Fruit fly (Drosophila melanogaster) whole organism, embryonic: ENCODE results near the gene Hsp70Ba.
A peak's percentile ranks its signal among the peaks of the same experiment; 100 is the strongest.

Source experiments
- Asciz ChIP-seq: fragments of 200-800 bp; sonication (Bioruptor generic); optimal IDR thresholded peaks from 2 replicates; lab custom pipeline; 2017; ENCODE audit warnings: missing biosample characterization, mild to moderate bottlenecking, missing genetic modification characterization, missing genetic modification reagents
- B-H2 ChIP-seq: fragments of 200-800 bp; sonication (Bioruptor generic); optimal IDR thresholded peaks from 2 replicates; lab custom pipeline; 2018; ENCODE audit warnings: missing biosample characterization, mild to moderate bottlenecking, missing genetic modification characterization
- Bgb ChIP-seq: fragments of 200-800 bp; sonication (Bioruptor generic); IDR thresholded peaks from 2 replicates; pipeline ENCODE4 v1.3.6; 2022; ENCODE audit warnings: missing biosample characterization, missing genetic modification characterization; ENCODE audit not compliant: partially characterized antibody
- CG13296 ChIP-seq: fragments of 200-800 bp; sonication (Bioruptor generic); optimal IDR thresholded peaks from 3 replicates; lab custom pipeline; 2018; ENCODE audit warnings: missing biosample characterization, mild to moderate bottlenecking, missing genetic modification characterization
- CG15011 ChIP-seq: fragments of 200-800 bp; sonication (Bioruptor generic); optimal IDR thresholded peaks from 3 replicates; lab custom pipeline; 2018; ENCODE audit warnings: missing biosample characterization, mild to moderate bottlenecking, missing genetic modification characterization
- CG17385 ChIP-seq: fragments of 200-800 bp; sonication (Bioruptor generic); optimal IDR thresholded peaks from 3 replicates; lab custom pipeline; 2018; ENCODE audit warnings: missing biosample characterization, mild to moderate bottlenecking, missing genetic modification characterization
- CG1792 ChIP-seq: fragments of 200-800 bp; sonication (Bioruptor generic); optimal IDR thresholded peaks from 2 replicates; lab custom pipeline; 2016; ENCODE audit warnings: missing biosample characterization, missing genetic modification characterization
- CG30431 ChIP-seq: fragments of 200-800 bp; sonication (Bioruptor generic); optimal IDR thresholded peaks from 2 replicates; lab custom pipeline; 2017; ENCODE audit warnings: missing biosample characterization, missing genetic modification characterization
- CG3065 ChIP-seq: fragments of 200-800 bp; sonication (Bioruptor generic); optimal IDR thresholded peaks from 2 replicates; lab custom pipeline; 2016; ENCODE audit warnings: missing biosample characterization, missing genetic modification characterization
- CG33557 ChIP-seq: fragments of 200-800 bp; sonication (Bioruptor generic); optimal IDR thresholded peaks from 2 replicates; lab custom pipeline; 2019; ENCODE audit warnings: missing biosample characterization, mild to moderate bottlenecking, missing genetic modification characterization, moderate library complexity
- CG4820 ChIP-seq: fragments of 200-800 bp; sonication (Bioruptor generic); optimal IDR thresholded peaks from 3 replicates; lab custom pipeline; 2016; ENCODE audit warnings: missing biosample characterization, missing genetic modification characterization
- CG5953 ChIP-seq: fragments of 200-800 bp; sonication (Bioruptor generic); IDR thresholded peaks from 2 replicates; pipeline ENCODE4 v1.3.6; 2022; ENCODE audit warnings: missing biosample characterization, missing genetic modification characterization
- CG6791 ChIP-seq: fragments of 200-800 bp; sonication (Bioruptor generic); IDR thresholded peaks from 3 replicates; pipeline ENCODE4 v1.3.6; 2022; ENCODE audit warnings: missing biosample characterization, missing genetic modification characterization; ENCODE audit not compliant: partially characterized antibody
- CG7963 ChIP-seq: fragments of 200-800 bp; sonication (Bioruptor generic); IDR thresholded peaks from 3 replicates; pipeline ENCODE4 v1.3.6; 2022; ENCODE audit warnings: missing biosample characterization, missing genetic modification characterization; ENCODE audit not compliant: partially characterized antibody
- CG8290 ChIP-seq, 3 experiments: fragments of 200-800 bp; sonication (Bioruptor generic); optimal IDR thresholded peaks; 2 replicates each; lab custom pipeline; 2016 to 2019; ENCODE audit warnings: missing biosample characterization in 3 of 3, missing genetic modification characterization in 3 of 3, mild to moderate bottlenecking in 2 of 3, moderate library complexity in 1 of 3
- CG9437 ChIP-seq: fragments of 200-800 bp; sonication (Bioruptor generic); optimal IDR thresholded peaks from 2 replicates; lab custom pipeline; 2018; ENCODE audit warnings: missing biosample characterization, mild to moderate bottlenecking, missing genetic modification characterization
- CG9932 ChIP-seq: fragments of 200-800 bp; sonication (Bioruptor generic); IDR thresholded peaks from 2 replicates; pipeline ENCODE4 v1.3.6; 2022; ENCODE audit warnings: missing biosample characterization, missing genetic modification characterization
- Doc3 ChIP-seq: fragments of 200-800 bp; sonication (Bioruptor generic); IDR thresholded peaks from 3 replicates; pipeline ENCODE4 v1.3.6; 2022; ENCODE audit warnings: missing biosample characterization, missing genetic modification characterization; ENCODE audit not compliant: partially characterized antibody
- Dp ChIP-seq: fragments of 200-800 bp; sonication (Bioruptor generic); optimal IDR thresholded peaks from 2 replicates; lab custom pipeline; 2018; ENCODE audit warnings: missing biosample characterization, mild to moderate bottlenecking, missing genetic modification characterization, moderate library complexity
- Eip74EF ChIP-seq, 2 experiments: fragments of 200-800 bp in 1 of 2; fragments of >200 bp in 1 of 2; sonication (Bioruptor generic) in 1 of 2; optimal IDR thresholded peaks; 2 replicates each; lab custom pipeline; 2017 to 2019; ENCODE audit warnings: missing biosample characterization in 2 of 2, missing genetic modification characterization in 2 of 2, mild to moderate bottlenecking in 1 of 2, moderate library complexity in 1 of 2
- H15 ChIP-seq: fragments of 200-800 bp; sonication (Bioruptor generic); IDR thresholded peaks from 3 replicates; pipeline ENCODE4 v1.3.6; 2022; ENCODE audit warnings: missing biosample characterization, missing genetic modification characterization
- Hmr ChIP-seq: fragments of 200-800 bp; sonication (Bioruptor generic); optimal IDR thresholded peaks from 3 replicates; lab custom pipeline; 2017; ENCODE audit warnings: mild to moderate bottlenecking, missing biosample characterization, missing genetic modification reagents, missing genetic modification characterization
- Rfx ChIP-seq: fragments of 200-800 bp; sonication (Bioruptor generic); IDR thresholded peaks from 2 replicates; pipeline ENCODE4 v1.3.6; 2022; ENCODE audit warnings: missing biosample characterization, missing genetic modification characterization
- Rx ChIP-seq: fragments of 200-800 bp; sonication (Bioruptor generic); IDR thresholded peaks from 2 replicates; pipeline ENCODE4 v1.3.6; 2022; ENCODE audit warnings: missing biosample characterization, missing genetic modification characterization
- Sry-δ ChIP-seq: fragments of 200-800 bp; sonication (Bioruptor generic); optimal IDR thresholded peaks from 2 replicates; lab custom pipeline; 2016; ENCODE audit warnings: missing biosample characterization, missing genetic modification characterization
- Usf ChIP-seq: fragments of 200-800 bp; sonication (Bioruptor generic); optimal IDR thresholded peaks from 2 replicates; lab custom pipeline; 2017; ENCODE audit warnings: missing genotype, missing biosample characterization, missing genetic modification characterization
- bab2 ChIP-seq: fragments of 200-800 bp; sonication (Bioruptor generic); optimal IDR thresholded peaks from 2 replicates; lab custom pipeline; 2016; ENCODE audit warnings: missing biosample characterization, missing genetic modification characterization
- bowl ChIP-seq: fragments of 200-800 bp; sonication (Bioruptor generic); IDR thresholded peaks from 2 replicates; pipeline ENCODE4 v1.3.6; 2022; ENCODE audit warnings: missing biosample characterization, missing genetic modification characterization
- br ChIP-seq: fragments of >200 bp; optimal IDR thresholded peaks from 2 replicates; lab custom pipeline; 2017
- btn ChIP-seq: fragments of 200-800 bp; sonication (Bioruptor generic); optimal IDR thresholded peaks from 2 replicates; lab custom pipeline; 2016; ENCODE audit warnings: missing biosample characterization, missing genetic modification characterization
- chif ChIP-seq, 2 experiments: fragments of 200-800 bp; sonication (Bioruptor generic); optimal IDR thresholded peaks; 3 replicates each; lab custom pipeline; 2016; ENCODE audit warnings: missing biosample characterization in 2 of 2, missing genetic modification characterization in 2 of 2
- chn ChIP-seq: fragments of 200-800 bp; sonication (Bioruptor generic); optimal IDR thresholded peaks from 2 replicates; lab custom pipeline; 2016; ENCODE audit warnings: missing biosample characterization, missing genetic modification characterization
- crp ChIP-seq, 2 experiments: fragments of 200-800 bp; sonication (Bioruptor generic); optimal IDR thresholded peaks; 2 replicates in 1 of 2; 3 replicates in 1 of 2; lab custom pipeline; 2017; ENCODE audit warnings: missing biosample characterization in 2 of 2, missing genetic modification characterization in 2 of 2, mild to moderate bottlenecking in 1 of 2, moderate library complexity in 1 of 2
- dmrt99B ChIP-seq: fragments of 200-800 bp; sonication (Bioruptor generic); optimal IDR thresholded peaks from 2 replicates; lab custom pipeline; 2018; ENCODE audit warnings: missing biosample characterization, mild to moderate bottlenecking, missing genetic modification characterization, moderate library complexity
- emc ChIP-seq: fragments of 200-800 bp; sonication (Bioruptor generic); optimal IDR thresholded peaks from 2 replicates; lab custom pipeline; 2016; ENCODE audit warnings: missing biosample characterization, missing genetic modification characterization
- gem ChIP-seq: fragments of 200-800 bp; sonication (Bioruptor generic); optimal IDR thresholded peaks from 2 replicates; lab custom pipeline; 2019; ENCODE audit warnings: missing biosample characterization, mild to moderate bottlenecking, missing genetic modification characterization, moderate library complexity
- gsb ChIP-seq: fragments of 200-800 bp; sonication (Bioruptor generic); IDR thresholded peaks from 2 replicates; pipeline ENCODE4 v1.3.6; 2022; ENCODE audit warnings: missing biosample characterization, missing genetic modification characterization
- hb ChIP-seq: fragments of 200-800 bp; sonication (Bioruptor generic); IDR thresholded peaks from 3 replicates; pipeline ENCODE4 v1.3.6; 2022; ENCODE audit warnings: missing biosample characterization, missing genetic modification characterization; ENCODE audit not compliant: partially characterized antibody
- her ChIP-seq: fragments of 200-800 bp; sonication (Bioruptor generic); optimal IDR thresholded peaks from 2 replicates; lab custom pipeline; 2016; ENCODE audit warnings: missing biosample characterization, missing genetic modification characterization
- kni ChIP-seq: fragments of 200-800 bp; sonication (Bioruptor generic); optimal IDR thresholded peaks from 3 replicates; lab custom pipeline; 2017; ENCODE audit warnings: mild to moderate bottlenecking, missing biosample characterization, missing genetic modification reagents, missing genetic modification characterization
- lmd ChIP-seq: fragments of 200-800 bp; sonication (Bioruptor generic); IDR thresholded peaks from 2 replicates; pipeline ENCODE4 v1.3.6; 2022; ENCODE audit warnings: missing biosample characterization, missing genetic modification characterization
- peb ChIP-seq: fragments of 200-800 bp; sonication (Bioruptor generic); IDR thresholded peaks from 2 replicates; pipeline ENCODE4 v1.3.6; 2022; ENCODE audit warnings: missing biosample characterization, missing genetic modification characterization
- pita ChIP-seq: fragments of 200-800 bp; sonication (Bioruptor generic); optimal IDR thresholded peaks from 2 replicates; lab custom pipeline; 2017; ENCODE audit warnings: missing biosample characterization, mild to moderate bottlenecking, missing genetic modification characterization
- psq ChIP-seq: fragments of 200-800 bp; sonication (Bioruptor generic); optimal IDR thresholded peaks from 2 replicates; lab custom pipeline; 2017; ENCODE audit warnings: missing biosample characterization, missing genetic modification characterization
- pum ChIP-seq: fragments of 200-800 bp; sonication (Bioruptor generic); optimal IDR thresholded peaks from 2 replicates; lab custom pipeline; 2016; ENCODE audit warnings: missing biosample characterization, missing genetic modification characterization
- repo ChIP-seq: fragments of 200-800 bp; sonication (Bioruptor generic); optimal IDR thresholded peaks from 2 replicates; lab custom pipeline; 2016; ENCODE audit warnings: missing biosample characterization, missing genetic modification characterization
- sens-2 ChIP-seq: fragments of 200-800 bp; sonication (Bioruptor generic); IDR thresholded peaks from 2 replicates; pipeline ENCODE4 v1.3.6; 2022; ENCODE audit warnings: missing biosample characterization, missing genetic modification characterization
- tgo ChIP-seq: fragments of 200-800 bp; sonication (Bioruptor generic); IDR thresholded peaks from 3 replicates; pipeline ENCODE4 v1.3.6; 2022; ENCODE audit warnings: missing biosample characterization, missing genetic modification characterization
- usp ChIP-seq: fragments of >200 bp; optimal IDR thresholded peaks from 2 replicates; lab custom pipeline; 2017; ENCODE audit warnings: missing biosample characterization, missing genetic modification characterization
- zen ChIP-seq: fragments of 200-800 bp; sonication (Bioruptor generic); optimal IDR thresholded peaks from 3 replicates; lab custom pipeline; 2018; ENCODE audit warnings: missing biosample characterization, mild to moderate bottlenecking, missing genetic modification characterization, moderate library complexity
- zfh1 ChIP-seq: fragments of 200-800 bp; sonication (Bioruptor generic); IDR thresholded peaks from 3 replicates; pipeline ENCODE4 v1.3.6; 2022; ENCODE audit warnings: missing biosample characterization, missing genetic modification characterization

Gene Hsp70Ba

dm6 chr3R:12433764-12434163, 33.8 kb downstream of the Hsp70Ba start, which contains the start of the genes Aos1 and Srlp (continued):
- TF ChIP-seq psq (GFP tag; lab: Kevin White, UChicago) = no peak
- TF ChIP-seq chn (GFP tag; lab: Kevin White, UChicago) = no peak
- TF ChIP-seq CG5953 = no peak
- peak; percentile 51 for TF ChIP-seq CG17385
- no peak for TF ChIP-seq pita
- TF ChIP-seq repo = no peak
- TF ChIP-seq zen (tag; lab: Kevin White, UChicago) = peak; percentile 63
- no peak for TF ChIP-seq tgo
- TF ChIP-seq Eip74EF (GFP tag; optimal IDR thresholded peaks at IDR 0.05; lab: Kevin White, UChicago) = no peak
- TF ChIP-seq CG1792 (GFP tag; lab: Kevin White, UChicago) = no peak
- no peak for TF ChIP-seq Asciz
- no peak for TF ChIP-seq Bgb (GFP tag; lab: Robert Waterston, UW)
- no peak for TF ChIP-seq CG7963 (GFP tag; lab: Robert Waterston, UW)
- peak; percentile 9 for TF ChIP-seq Usf (GFP tag; lab: Kevin White, UChicago)
- no peak for TF ChIP-seq bowl (GFP tag; lab: Robert Waterston, UW)
- no peak for TF ChIP-seq emc (GFP tag; lab: Kevin White, UChicago)
- TF ChIP-seq bab2 (GFP tag; lab: Kevin White, UChicago) = no peak
- no peak for TF ChIP-seq hb (GFP tag; lab: Robert Waterston, UW)
- no peak for TF ChIP-seq usp (GFP tag; lab: Kevin White, UChicago)
- TF ChIP-seq B-H2 = peak; percentile 60
- TF ChIP-seq dmrt99B = no peak
- TF ChIP-seq CG15011 (GFP tag; lab: Kevin White, UChicago) = no peak
- TF ChIP-seq zfh1 (GFP tag; lab: Robert Waterston, UW) = no peak
- TF ChIP-seq chif (GFP tag; optimal IDR thresholded peaks at IDR 0.05; lab: Kevin White, UChicago) = no peak
- TF ChIP-seq CG4820 (GFP tag; lab: Kevin White, UChicago) = peak; percentile 19
- no peak for TF ChIP-seq kni
- TF ChIP-seq H15 (GFP tag; lab: Robert Waterston, UW) = no peak
- no peak for TF ChIP-seq gem (tag; lab: Kevin White, UChicago)
- no peak for TF ChIP-seq peb (GFP tag; lab: Robert Waterston, UW)
- peak; percentile 51 for TF ChIP-seq CG9437 (GFP tag; lab: Kevin White, UChicago)
- no peak for TF ChIP-seq Hmr (GFP tag; lab: Kevin White, UChicago)
- peak; percentile 19 for TF ChIP-seq CG8290 (GFP tag; optimal IDR thresholded peaks at IDR 0.05; lab: Kevin White, UChicago)
- no peak for TF ChIP-seq CG8290 (tag; optimal IDR thresholded peaks at IDR 0.05; lab: Kevin White, UChicago)
- no peak for TF ChIP-seq br (lab: Kevin White, UChicago)
- TF ChIP-seq Rx (GFP tag; lab: Robert Waterston, UW) = no peak
- no peak for TF ChIP-seq Doc3 (GFP tag; lab: Robert Waterston, UW)
- TF ChIP-seq CG9932 (GFP tag; lab: Robert Waterston, UW) = peak; percentile 69
- TF ChIP-seq pum = no peak
- TF ChIP-seq her (GFP tag; lab: Kevin White, UChicago) = no peak
- TF ChIP-seq CG30431 (GFP tag; lab: Kevin White, UChicago) = no peak
- TF ChIP-seq Sry-δ (GFP tag; lab: Kevin White, UChicago) = no peak
- TF ChIP-seq sens-2 (GFP tag; lab: Robert Waterston, UW) = no peak
- peak; percentile 54 for TF ChIP-seq CG13296 (GFP tag; lab: Kevin White, UChicago)
- no peak for TF ChIP-seq crp (GFP tag; optimal IDR thresholded peaks at IDR 0.05; lab: Kevin White, UChicago)
- TF ChIP-seq gsb (GFP tag; lab: Robert Waterston, UW) = no peak
- no peak for TF ChIP-seq btn (GFP tag; lab: Kevin White, UChicago)
- TF ChIP-seq CG6791 (GFP tag; lab: Robert Waterston, UW) = no peak
- peak; percentile 37; the same call in 1 of the 2 replicates for TF ChIP-seq lmd (GFP tag; lab: Robert Waterston, UW)
- TF ChIP-seq CG3065 (GFP tag; lab: Kevin White, UChicago) = no peak
- TF ChIP-seq CG33557 (GFP tag; lab: Kevin White, UChicago) = peak; percentile 34
- 0 out of 2 replicates have a peak, but pooled peaks have one; percentile 36 for TF ChIP-seq Rfx (GFP tag; lab: Robert Waterston, UW)
- peak; percentile 50 for TF ChIP-seq Dp (GFP tag; lab: Kevin White, UChicago)
